Worm (Caenorhabditis elegans): ENCODE data around the gene C16A11.3.

DNA sequence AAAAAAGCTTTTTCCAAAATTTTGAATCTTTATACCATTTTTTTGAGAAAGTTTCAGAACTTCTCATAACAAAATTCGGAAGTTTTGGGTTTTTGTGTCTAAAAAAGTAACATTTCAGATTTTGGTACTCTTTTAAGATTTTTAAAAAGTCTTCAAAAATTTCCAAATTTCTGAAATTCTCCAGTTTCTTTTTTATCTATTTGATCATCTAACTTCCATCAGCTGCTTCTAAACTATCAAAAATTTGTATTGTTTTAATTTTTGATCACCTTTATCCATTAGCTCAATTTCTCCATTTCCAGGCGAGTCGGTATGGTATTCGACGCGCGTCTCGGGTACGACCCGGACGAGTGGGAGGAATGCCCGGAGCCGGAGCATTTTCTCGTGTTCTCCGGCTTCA is 43.0 kb upstream of the C16A11.3 start, which contains the start of gene cpna-1:
- TF ChIP-seq nhr-28 (tag; optimal IDR thresholded peaks at IDR 0.05) (no peak), aly-2 (tag; optimal IDR thresholded peaks at IDR 0.05) (no peak), egl-27 (tag; optimal IDR thresholded peaks at IDR 0.05) (no peak), ztf-4 (tag; optimal IDR thresholded peaks at IDR 0.05) (no peak), nhr-237 (tag; optimal IDR thresholded peaks at IDR 0.05) (no peak)
